Fruit fly (Drosophila melanogaster): Measurements from ENCODE around the gene CG14573.

CG14573 gene

dm6 chr3L:21744169-21744568, 10.3 kb downstream of the CG14573 start, which contains the start of gene CG14565:
CG14565 (minus strand) TSS chr3L:21744269.
- TF ChIP-seq CG10348 (GFP tag; IDR thresholded peaks at IDR 0.05), result no peak
- no peak for TF ChIP-seq CG13204 (GFP tag; optimal IDR thresholded peaks at IDR 0.05)
- no peak for TF ChIP-seq CG8159 (tag; optimal IDR thresholded peaks at IDR 0.05)
- TF ChIP-seq CG32121 (GFP tag; IDR thresholded peaks at IDR 0.05), result no peak
- TF ChIP-seq EcR (GFP tag; optimal IDR thresholded peaks at IDR 0.05), result no peak
- no peak for TF ChIP-seq rn (GFP tag; IDR thresholded peaks at IDR 0.05)
- no peak for TF ChIP-seq D1 (tag; optimal IDR thresholded peaks at IDR 0.05)
- no peak for TF ChIP-seq CG34367 (tag; optimal IDR thresholded peaks at IDR 0.05)
- TF ChIP-seq Snoo (tag; optimal IDR thresholded peaks at IDR 0.05), result no peak
- no peak for TF ChIP-seq Pif1A (GFP tag; optimal IDR thresholded peaks at IDR 0.05)

DNA sequence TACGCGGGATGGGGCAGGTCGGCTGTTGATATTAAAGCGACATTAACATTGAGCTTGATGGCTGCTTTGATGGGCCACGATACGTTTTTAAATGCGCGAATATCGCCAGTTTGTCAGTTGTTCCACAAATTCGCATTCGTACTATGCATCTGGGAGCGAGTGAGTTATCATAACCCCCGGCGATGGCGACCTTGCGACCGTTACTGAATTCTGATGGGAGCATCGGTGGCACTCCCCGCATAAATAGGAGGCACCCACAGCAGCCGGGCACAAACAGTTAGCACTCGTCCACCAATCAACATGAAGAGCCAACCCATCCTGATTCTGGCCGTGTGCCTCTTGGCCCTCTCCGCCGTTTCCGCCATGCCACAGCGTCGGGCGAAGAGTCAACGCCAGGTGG, 23.0 kb downstream of the CG14573 start, which contains the start of gene CG14564:
CG14564 (plus strand) TSS at position 301 of the 400 bp plus-strand sequence.
- TF ChIP-seq CG8159 (tag; optimal IDR thresholded peaks at IDR 0.05) (no peak), CG8301 (tag; optimal IDR thresholded peaks at IDR 0.05) (no peak), fd96Ca (GFP tag; IDR thresholded peaks at IDR 0.05) (no peak), gl (tag; optimal IDR thresholded peaks at IDR 0.05) (no peak), CG12605 (GFP tag; IDR thresholded peaks at IDR 0.05) (no peak), Pif1B (GFP tag; optimal IDR thresholded peaks at IDR 0.05) (no peak), CG32121 (GFP tag; IDR thresholded peaks at IDR 0.05) (no peak), D1 (tag; optimal IDR thresholded peaks at IDR 0.05) (no peak), CG17806 (tag; optimal IDR thresholded peaks at IDR 0.05) (no peak), CG14655 (GFP tag; optimal IDR thresholded peaks at IDR 0.05) (no peak), CG15710 (tag; optimal IDR thresholded peaks at IDR 0.05) (no peak), CG13204 (GFP tag; optimal IDR thresholded peaks at IDR 0.05) (no peak), CG10348 (GFP tag; IDR thresholded peaks at IDR 0.05) (no peak)

dm6 chr3L:21765931-21766330, 32.0 kb downstream of the CG14573 start:
- no peak for TF ChIP-seq CG15710 (tag; optimal IDR thresholded peaks at IDR 0.05)

DNA sequence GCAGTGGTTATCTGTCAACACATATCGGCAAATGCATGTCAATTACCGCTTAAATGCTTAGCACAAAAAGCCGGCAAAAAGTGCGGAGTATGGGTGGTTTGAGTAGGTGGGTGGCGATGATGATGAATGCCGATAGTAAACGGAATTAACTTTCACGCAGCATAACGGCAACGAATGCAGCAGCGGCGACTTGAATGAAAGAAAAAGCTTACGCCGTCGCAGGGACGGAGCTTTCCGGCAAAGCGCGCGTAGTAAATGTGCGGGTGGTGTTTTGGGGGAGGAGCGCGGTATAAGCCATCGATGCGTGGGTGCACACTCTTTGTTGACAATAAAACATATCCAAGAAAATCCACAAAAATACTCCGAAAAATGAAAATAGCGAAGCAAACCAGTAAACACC, 35.6 kb downstream of the CG14573 start, which contains the start of gene CG7370:
CG7370 (plus strand) TSS at position 301 of the 400 bp plus-strand sequence.
- TF ChIP-seq CG15710 (tag; optimal IDR thresholded peaks at IDR 0.05) (no peak), fd96Ca (GFP tag; IDR thresholded peaks at IDR 0.05) (no peak), CG13204 (GFP tag; optimal IDR thresholded peaks at IDR 0.05) (no peak), CG4496 (GFP tag; IDR thresholded peaks at IDR 0.05) (no peak), gl (tag; optimal IDR thresholded peaks at IDR 0.05) (no peak), CG8301 (tag; optimal IDR thresholded peaks at IDR 0.05) (no peak), rn (GFP tag; IDR thresholded peaks at IDR 0.05) (no peak), CG32121 (GFP tag; IDR thresholded peaks at IDR 0.05) (no peak), Pif1A (GFP tag; optimal IDR thresholded peaks at IDR 0.05) (no peak), CG8159 (tag; optimal IDR thresholded peaks at IDR 0.05) (no peak), CG12605 (GFP tag; IDR thresholded peaks at IDR 0.05) (no peak), EcR (GFP tag; optimal IDR thresholded peaks at IDR 0.05) (no peak)

dm6 chr3L:21770328-21770727, 36.4 kb downstream of the CG14573 start, which contains the start of gene Syn1:
Syn1 (minus strand) TSS chr3L:21770534.
- 0 out of 2 replicates have a peak, but pooled peaks have one; percentile 19 for TF ChIP-seq Ets98B (GFP tag; IDR thresholded peaks at IDR 0.05)
- TF ChIP-seq CG8301 (tag; optimal IDR thresholded peaks at IDR 0.05), result no peak
- TF ChIP-seq CG15710 (tag; optimal IDR thresholded peaks at IDR 0.05), result no peak
- TF ChIP-seq CG12605 (GFP tag; IDR thresholded peaks at IDR 0.05), result peak; percentile 51
- peak; percentile 41; the same call in 2 of the 3 replicates for TF ChIP-seq CG4496 (GFP tag; IDR thresholded peaks at IDR 0.05)

dm6 chr3L:21773855-21774254, 40.0 kb downstream of the CG14573 start:
- TF ChIP-seq CG34367 (tag; optimal IDR thresholded peaks at IDR 0.05) (no peak), CG13204 (GFP tag; optimal IDR thresholded peaks at IDR 0.05) (no peak), CG8159 (tag; optimal IDR thresholded peaks at IDR 0.05) (no peak), EcR (GFP tag; optimal IDR thresholded peaks at IDR 0.05) (no peak), CG15710 (tag; optimal IDR thresholded peaks at IDR 0.05) (no peak), D1 (tag; optimal IDR thresholded peaks at IDR 0.05) (peak; percentile 1), CG32121 (GFP tag; IDR thresholded peaks at IDR 0.05) (no peak)

All from whole organism, pupa.